Fruit fly (Drosophila melanogaster): ENCODE data around the gene Amt.

The Amt gene

dm6 chr3R:15275158-15275623, 26.3 kb upstream of the Amt start, which contains the start of the genes Cp190 and CG4338 (continued):
- peak; percentile 97 for TF ChIP-seq CG2202 (tag; optimal IDR thresholded peaks at IDR 0.05)
- peak; percentile 52 for TF ChIP-seq Dp (GFP tag; optimal IDR thresholded peaks at IDR 0.05)
- TF ChIP-seq prd (optimal IDR thresholded peaks at IDR 0.05) = no peak
- TF ChIP-seq prd (GFP tag; IDR thresholded peaks at IDR 0.05) = peak; percentile 98
- TF ChIP-seq danr (GFP tag; IDR thresholded peaks at IDR 0.05) = peak; percentile 96
- peak; percentile 89 for TF ChIP-seq Rx (GFP tag; IDR thresholded peaks at IDR 0.05)
- TF ChIP-seq sima (GFP tag; optimal IDR thresholded peaks at IDR 0.05) = peak; percentile 75
- peak; percentile 99 for TF ChIP-seq gcm (GFP tag; optimal IDR thresholded peaks at IDR 0.05)
- TF ChIP-seq CG7745 (tag; optimal IDR thresholded peaks at IDR 0.05) = peak; percentile 80
- TF ChIP-seq fd102C (GFP tag; optimal IDR thresholded peaks at IDR 0.05) = peak; percentile 84
- TF ChIP-seq kah (GFP tag; optimal IDR thresholded peaks at IDR 0.05) = peak; percentile 95
- peak; percentile 93 for TF ChIP-seq CG3838 (GFP tag; optimal IDR thresholded peaks at IDR 0.05)
- peak; percentile 73 for TF ChIP-seq da (GFP tag; optimal IDR thresholded peaks at IDR 0.05)
- TF ChIP-seq bbx (GFP tag; IDR thresholded peaks at IDR 0.05; ENCODE audit: partially characterized antibody) = peak; percentile 78
- peak; percentile 89 for TF ChIP-seq Poxn (GFP tag; IDR thresholded peaks at IDR 0.05)
- peak; percentile 89 for TF ChIP-seq tx (GFP tag; optimal IDR thresholded peaks at IDR 0.05)
- peak; percentile 90 for TF ChIP-seq HLH54F (GFP tag; optimal IDR thresholded peaks at IDR 0.05)
- TF ChIP-seq mirr (GFP tag; optimal IDR thresholded peaks at IDR 0.05) = peak; percentile 97
- TF ChIP-seq sd (tag; optimal IDR thresholded peaks at IDR 0.05) = peak; percentile 94
- no peak for TF ChIP-seq br (optimal IDR thresholded peaks at IDR 0.05)
- no peak for TF ChIP-seq yki (optimal IDR thresholded peaks at IDR 0.05)
- TF ChIP-seq CG30403 (GFP tag; optimal IDR thresholded peaks at IDR 0.05) = peak; percentile 99
- TF ChIP-seq luna (GFP tag; optimal IDR thresholded peaks at IDR 0.05) = peak; percentile 65
- peak; percentile 98 for TF ChIP-seq fd96Cb (tag; optimal IDR thresholded peaks at IDR 0.05)
- peak; percentile 98 for TF ChIP-seq CG4328 (GFP tag; optimal IDR thresholded peaks at IDR 0.05)
- TF ChIP-seq Rfx (GFP tag; IDR thresholded peaks at IDR 0.05) = peak; percentile 97
- TF ChIP-seq crp (GFP tag; optimal IDR thresholded peaks at IDR 0.05) = peak; percentile 6 to 70
- TF ChIP-seq CG2712 (tag; optimal IDR thresholded peaks at IDR 0.05) = peak; percentile 99
- no peak for TF ChIP-seq D (optimal IDR thresholded peaks at IDR 0.05)
- peak; percentile 96 for TF ChIP-seq D (GFP tag; optimal IDR thresholded peaks at IDR 0.05)
- peak; percentile 99 for TF ChIP-seq CG31441 (GFP tag; IDR thresholded peaks at IDR 0.05)
- TF ChIP-seq org-1 (GFP tag; optimal IDR thresholded peaks at IDR 0.05) = peak; percentile 96
- TF ChIP-seq CG11456 (GFP tag; IDR thresholded peaks at IDR 0.05) = peak; percentile 95
- 0 out of 2 replicates have a peak, but pooled peaks have one; percentile 13 for TF ChIP-seq CkIIα-i1 (GFP tag; IDR thresholded peaks at IDR 0.05)
- TF ChIP-seq Jarid2 (GFP tag; optimal IDR thresholded peaks at IDR 0.05) = peak; percentile 84
- peak; percentile 98 for TF ChIP-seq oc (tag; optimal IDR thresholded peaks at IDR 0.05)
- peak; percentile 83 to 87 for TF ChIP-seq tll (GFP tag; optimal IDR thresholded peaks at IDR 0.05)
- TF ChIP-seq CG10979 (tag; optimal IDR thresholded peaks at IDR 0.05) = peak; percentile 98
- peak; percentile 98 for TF ChIP-seq CG15601 (tag; optimal IDR thresholded peaks at IDR 0.05)
- peak; percentile 98 for TF ChIP-seq CG1233 (GFP tag; optimal IDR thresholded peaks at IDR 0.05)
- TF ChIP-seq ro (GFP tag; IDR thresholded peaks at IDR 0.05) = peak; percentile 91
- TF ChIP-seq pros (GFP tag; optimal IDR thresholded peaks at IDR 0.05) = peak; percentile 88
- peak; percentile 98 for TF ChIP-seq CG9932 (GFP tag; IDR thresholded peaks at IDR 0.05)
- peak; percentile 95 for TF ChIP-seq lbe (GFP tag; optimal IDR thresholded peaks at IDR 0.05)
- TF ChIP-seq Scr (GFP tag; IDR thresholded peaks at IDR 0.05; ENCODE audit: partially characterized antibody) = peak; percentile 76
- peak; percentile 90 for TF ChIP-seq dan (GFP tag; IDR thresholded peaks at IDR 0.05)
- peak; percentile 97 for TF ChIP-seq CG12769 (tag; optimal IDR thresholded peaks at IDR 0.05)
- TF ChIP-seq CG11723 (GFP tag; optimal IDR thresholded peaks at IDR 0.05) = peak; percentile 93
- TF ChIP-seq CG43689 (GFP tag; IDR thresholded peaks at IDR 0.05) = peak; percentile 85; the same call in 1 of the 2 replicates
- TF ChIP-seq CG30020 (tag; optimal IDR thresholded peaks at IDR 0.05) = peak; percentile 93
- TF ChIP-seq CG17612 (GFP tag; IDR thresholded peaks at IDR 0.05) = peak; percentile 91

Data from whole organism, embryonic.